Worm (Caenorhabditis elegans): ENCODE data around the gene F31B12.4.

DNA sequence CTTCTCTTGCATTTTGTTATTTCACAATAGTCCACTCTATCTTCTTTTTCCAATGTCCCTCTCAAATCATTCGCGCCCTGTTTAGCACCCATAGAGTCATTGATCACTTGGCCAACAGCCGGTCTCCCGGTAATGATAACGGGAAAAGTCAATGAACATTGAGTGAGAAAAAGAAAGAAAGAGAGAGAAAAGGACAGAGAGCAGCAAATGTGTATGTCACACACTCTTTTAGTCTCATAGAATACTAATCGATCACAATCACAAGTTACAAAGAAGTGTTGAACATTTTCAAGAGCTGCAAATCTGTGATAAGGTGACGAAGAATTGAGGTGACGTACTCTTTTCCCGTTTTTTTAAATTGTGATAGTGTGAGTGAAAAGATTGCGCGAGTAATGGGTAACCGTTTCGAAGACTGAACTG, 32.4 kb upstream of the F31B12.4 start:
- TF ChIP-seq B0310.2 (tag; optimal IDR thresholded peaks at IDR 0.05) (no peak), scrt-1 (GFP tag; IDR thresholded peaks at IDR 0.05) (no peak), ama-1 (optimal IDR thresholded peaks at IDR 0.05) (no peak), hmg-4 (GFP tag; optimal IDR thresholded peaks at IDR 0.05) (no peak), hmbx-1 (tag; optimal IDR thresholded peaks at IDR 0.05) (no peak), pes-1 (GFP tag; IDR thresholded peaks at IDR 0.05) (no peak), tbx-37 (GFP tag; conservative IDR thresholded peaks at IDR 0.05) (no peak), tra-4 (tag; optimal IDR thresholded peaks at IDR 0.05) (no peak)
